Fruit fly (Drosophila melanogaster): Measurements from ENCODE around the gene RabGGTa.

RabGGTa gene

dm6 chr3R:5127790-5128243, at the start of gene RabGGTa:
RabGGTa (plus strand) TSS chr3R:5128087.
- no peak for TF ChIP-seq psq (optimal IDR thresholded peaks at IDR 0.05)
- no peak for TF ChIP-seq h (optimal IDR thresholded peaks at IDR 0.05)
- no peak for TF ChIP-seq Sin3A (optimal IDR thresholded peaks at IDR 0.05)
- TF ChIP-seq Myc (optimal IDR thresholded peaks at IDR 0.05) = no peak
- no peak for TF ChIP-seq ttk (optimal IDR thresholded peaks at IDR 0.05)
- no peak for TF ChIP-seq insv (optimal IDR thresholded peaks at IDR 0.05)

- no peak for TF ChIP-seq Myc (optimal IDR thresholded peaks at IDR 0.05)
- no peak for TF ChIP-seq ttk (optimal IDR thresholded peaks at IDR 0.05)
- TF ChIP-seq psq (optimal IDR thresholded peaks at IDR 0.05) = no peak
- TF ChIP-seq h (optimal IDR thresholded peaks at IDR 0.05) = no peak
- no peak for TF ChIP-seq Sin3A (optimal IDR thresholded peaks at IDR 0.05)
- no peak for TF ChIP-seq insv (optimal IDR thresholded peaks at IDR 0.05)
Observed at dm6 chr3R:5079786-5080537, 47.9 kb upstream of the RabGGTa start.

dm6 chr3R:5080538-5080838, 47.4 kb upstream of the RabGGTa start:
- no peak for TF ChIP-seq Myc (optimal IDR thresholded peaks at IDR 0.05)
- TF ChIP-seq psq (optimal IDR thresholded peaks at IDR 0.05) = no peak
- TF ChIP-seq insv (optimal IDR thresholded peaks at IDR 0.05) = no peak

- TF ChIP-seq insv (optimal IDR thresholded peaks at IDR 0.05) (no peak), ttk (optimal IDR thresholded peaks at IDR 0.05) (no peak), psq (optimal IDR thresholded peaks at IDR 0.05) (no peak), Myc (optimal IDR thresholded peaks at IDR 0.05) (no peak), Sin3A (optimal IDR thresholded peaks at IDR 0.05) (no peak)
Observed at dm6 chr3R:5081671-5082070, 46.2 kb upstream of the RabGGTa start.

- no peak for TF ChIP-seq Sin3A (optimal IDR thresholded peaks at IDR 0.05)
- no peak for TF ChIP-seq psq (optimal IDR thresholded peaks at IDR 0.05)
- TF ChIP-seq insv (optimal IDR thresholded peaks at IDR 0.05) = no peak
- no peak for TF ChIP-seq ttk (optimal IDR thresholded peaks at IDR 0.05)
Observed at dm6 chr3R:5082955-5083537, 44.8 kb upstream of the RabGGTa start.

dm6 chr3R:5084413-5084812, 43.5 kb upstream of the RabGGTa start:
- no peak for TF ChIP-seq insv (optimal IDR thresholded peaks at IDR 0.05)
- TF ChIP-seq h (optimal IDR thresholded peaks at IDR 0.05) = no peak
- TF ChIP-seq ttk (optimal IDR thresholded peaks at IDR 0.05) = no peak
- no peak for TF ChIP-seq Sin3A (optimal IDR thresholded peaks at IDR 0.05)
- TF ChIP-seq Myc (optimal IDR thresholded peaks at IDR 0.05) = no peak
- no peak for TF ChIP-seq psq (optimal IDR thresholded peaks at IDR 0.05)

- TF ChIP-seq ttk (optimal IDR thresholded peaks at IDR 0.05) (no peak), psq (optimal IDR thresholded peaks at IDR 0.05) (no peak), h (optimal IDR thresholded peaks at IDR 0.05) (no peak)
Observed at dm6 chr3R:5085381-5085780, 42.5 kb upstream of the RabGGTa start.

- TF ChIP-seq psq (optimal IDR thresholded peaks at IDR 0.05) = no peak
- no peak for TF ChIP-seq h (optimal IDR thresholded peaks at IDR 0.05)
- no peak for TF ChIP-seq insv (optimal IDR thresholded peaks at IDR 0.05)
- no peak for TF ChIP-seq Sin3A (optimal IDR thresholded peaks at IDR 0.05)
- no peak for TF ChIP-seq ttk (optimal IDR thresholded peaks at IDR 0.05)
- no peak for TF ChIP-seq Myc (optimal IDR thresholded peaks at IDR 0.05)
Observed at dm6 chr3R:5086471-5086821, 41.4 kb upstream of the RabGGTa start.

- TF ChIP-seq Sin3A (optimal IDR thresholded peaks at IDR 0.05) (no peak), ttk (optimal IDR thresholded peaks at IDR 0.05) (no peak), h (optimal IDR thresholded peaks at IDR 0.05) (no peak), insv (optimal IDR thresholded peaks at IDR 0.05) (no peak), psq (optimal IDR thresholded peaks at IDR 0.05) (no peak), Myc (optimal IDR thresholded peaks at IDR 0.05) (no peak)
Observed at dm6 chr3R:5086822-5087491, 40.9 kb upstream of the RabGGTa start, which contains the start of gene corto. corto (minus strand) TSS chr3R:5087072.

dm6 chr3R:5087833-5088262, 40.0 kb upstream of the RabGGTa start:
- no peak for TF ChIP-seq ttk (optimal IDR thresholded peaks at IDR 0.05)
- no peak for TF ChIP-seq Myc (optimal IDR thresholded peaks at IDR 0.05)
- TF ChIP-seq insv (optimal IDR thresholded peaks at IDR 0.05) = no peak
- no peak for TF ChIP-seq h (optimal IDR thresholded peaks at IDR 0.05)
- no peak for TF ChIP-seq psq (optimal IDR thresholded peaks at IDR 0.05)
- TF ChIP-seq Sin3A (optimal IDR thresholded peaks at IDR 0.05) = no peak

- no peak for TF ChIP-seq insv (optimal IDR thresholded peaks at IDR 0.05)
- TF ChIP-seq ttk (optimal IDR thresholded peaks at IDR 0.05) = no peak
- no peak for TF ChIP-seq Sin3A (optimal IDR thresholded peaks at IDR 0.05)
- no peak for TF ChIP-seq psq (optimal IDR thresholded peaks at IDR 0.05)
- no peak for TF ChIP-seq h (optimal IDR thresholded peaks at IDR 0.05)
- TF ChIP-seq Myc (optimal IDR thresholded peaks at IDR 0.05) = no peak
Observed at dm6 chr3R:5089514-5090259, 38.2 kb upstream of the RabGGTa start.

- no peak for TF ChIP-seq Sin3A (optimal IDR thresholded peaks at IDR 0.05)
- no peak for TF ChIP-seq ttk (optimal IDR thresholded peaks at IDR 0.05)
- no peak for TF ChIP-seq Myc (optimal IDR thresholded peaks at IDR 0.05)
- TF ChIP-seq insv (optimal IDR thresholded peaks at IDR 0.05) = no peak
- no peak for TF ChIP-seq psq (optimal IDR thresholded peaks at IDR 0.05)
- TF ChIP-seq h (optimal IDR thresholded peaks at IDR 0.05) = no peak
Observed at dm6 chr3R:5090286-5090685, 37.6 kb upstream of the RabGGTa start.
